Fruit fly (Drosophila melanogaster): ENCODE measurements around the gene EMC4.

DNA sequence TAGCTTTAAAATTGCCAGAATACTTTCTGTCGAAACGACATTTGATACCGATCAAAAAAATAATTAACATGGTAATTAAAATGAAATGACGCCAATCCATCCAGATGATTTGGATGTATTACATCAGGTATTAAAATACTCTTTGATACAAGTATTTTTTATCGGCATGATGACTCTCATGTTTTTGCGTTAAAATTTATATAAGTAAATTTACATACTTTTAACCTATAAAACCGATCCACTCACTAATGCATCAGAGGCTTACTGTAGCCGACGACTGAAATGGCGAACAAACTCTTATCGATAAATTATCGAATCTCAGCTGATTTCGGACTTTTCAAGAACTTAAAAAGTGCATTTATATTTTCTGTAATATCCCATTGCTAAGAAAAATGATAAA is 33.6 kb upstream of the EMC4 start, which contains the start of gene BoYb:
- no peak for TF ChIP-seq CG15710 (tag; optimal IDR thresholded peaks at IDR 0.05)
- no peak for TF ChIP-seq gl (tag; optimal IDR thresholded peaks at IDR 0.05)
- TF ChIP-seq rn (GFP tag; IDR thresholded peaks at IDR 0.05): no peak
- TF ChIP-seq CG32121 (GFP tag; IDR thresholded peaks at IDR 0.05): no peak
- TF ChIP-seq CG10348 (GFP tag; IDR thresholded peaks at IDR 0.05): no peak
